Worm (Caenorhabditis elegans) whole organism, young adult: ENCODE data around the gene grd-6.

Experiments used
- C06A6.2 ChIP-seq: fragments of 200-800 bp; sonication (Bioruptor generic); conservative IDR thresholded peaks from 2 replicates; pipeline ENCODE4 v1.3.6; 2022; ENCODE audit warnings: missing genetic modification characterization, missing compliant biosample characterization
- C17E4.6 ChIP-seq: fragments of 200-800 bp; sonication (Bioruptor generic); IDR thresholded peaks from 2 replicates; pipeline ENCODE4 v1.3.6; 2022; ENCODE audit warnings: missing genetic modification reagents, missing genetic modification characterization, missing compliant biosample characterization
- F10E7.11 ChIP-seq: sonication (generic microtip); optimal IDR thresholded peaks from 2 replicates; lab custom pipeline; 2017; ENCODE audit warnings: mild to moderate bottlenecking, missing genetic modification characterization, moderate library complexity, missing compliant biosample characterization
- F52B5.7 ChIP-seq: sonication (generic microtip); optimal IDR thresholded peaks from 2 replicates; lab custom pipeline; 2016; ENCODE audit warnings: mild to moderate bottlenecking, missing genetic modification characterization, missing compliant biosample characterization
- F55B11.4 ChIP-seq: sonication (generic microtip); optimal IDR thresholded peaks from 2 replicates; lab custom pipeline; 2016; ENCODE audit warnings: missing compliant biosample characterization, missing genetic modification characterization, borderline replicate concordance; ENCODE audit not compliant: insufficient read depth
- F57A8.1 ChIP-seq: fragments of 200-800 bp; sonication (Bioruptor generic); optimal IDR thresholded peaks from 2 replicates; lab custom pipeline; 2018; ENCODE audit warnings: mild to moderate bottlenecking, missing genetic modification characterization, moderate library complexity, missing compliant biosample characterization
- F57C9.4 ChIP-seq: sonication (generic microtip); optimal IDR thresholded peaks from 2 replicates; lab custom pipeline; 2017; ENCODE audit warnings: mild to moderate bottlenecking, missing genetic modification characterization, missing compliant biosample characterization
- K12H6.12 ChIP-seq: fragments of 200-800 bp; sonication (Bioruptor generic); optimal IDR thresholded peaks from 2 replicates; lab custom pipeline; 2018; ENCODE audit warnings: mild to moderate bottlenecking, missing genetic modification characterization, missing compliant biosample characterization
- Y53F4B.3 ChIP-seq: fragments of 200-800 bp; sonication (Bioruptor generic); IDR thresholded peaks from 2 replicates; pipeline ENCODE4 v1.3.6; 2022; ENCODE audit warnings: missing genetic modification reagents, missing genetic modification characterization, missing compliant biosample characterization
- ama-1 ChIP-seq, 3 experiments: fragments of 150-350 bp in 1 of 3; sonication (generic microtip) in 2 of 3; optimal IDR thresholded peaks; 2 replicates each; lab custom pipeline; 2014 to 2018; ENCODE audit warnings: missing biosample characterization in 2 of 3, missing genetic modification characterization in 2 of 3, missing genetic modification reagents in 2 of 3
- aptf-3 ChIP-seq: fragments of 200-800 bp; sonication (Bioruptor generic); IDR thresholded peaks from 2 replicates; pipeline ENCODE4 v1.3.6; 2022; ENCODE audit warnings: missing genetic modification characterization, missing compliant biosample characterization
- attf-6 ChIP-seq: fragments of 200-800 bp; sonication (Bioruptor generic); IDR thresholded peaks from 2 replicates; pipeline ENCODE4 v1.3.6; 2022; ENCODE audit warnings: missing genetic modification reagents, missing genetic modification characterization, missing compliant biosample characterization
- bed-1 ChIP-seq: fragments of 200-800 bp; sonication (Bioruptor generic); IDR thresholded peaks from 2 replicates; pipeline ENCODE4 v1.3.6; 2022; ENCODE audit warnings: missing genetic modification reagents, missing genetic modification characterization, missing compliant biosample characterization
- ceh-27 ChIP-seq: fragments of 200-800 bp; sonication (Bioruptor generic); optimal IDR thresholded peaks from 2 replicates; lab custom pipeline; 2018; ENCODE audit warnings: mild to moderate bottlenecking, missing genetic modification characterization, moderate library complexity, missing compliant biosample characterization
- dpl-1 ChIP-seq: fragments of 150-350 bp; optimal IDR thresholded peaks from 2 replicates; lab custom pipeline; 2014; ENCODE audit warnings: missing biosample characterization, missing genetic modification reagents, missing genetic modification characterization
- efl-1 ChIP-seq: fragments of 150-350 bp; optimal IDR thresholded peaks from 2 replicates; lab custom pipeline; 2014; ENCODE audit warnings: missing biosample characterization, missing genetic modification reagents, missing genetic modification characterization
- ekl-4 ChIP-seq: fragments of 200-800 bp; sonication (Bioruptor generic); IDR thresholded peaks from 2 replicates; pipeline ENCODE4 v1.3.6; 2022; ENCODE audit warnings: missing genetic modification reagents, missing genetic modification characterization, missing compliant biosample characterization
- ets-4 ChIP-seq: fragments of 200-800 bp; sonication (Bioruptor generic); optimal IDR thresholded peaks from 2 replicates; lab custom pipeline; 2018; ENCODE audit warnings: mild to moderate bottlenecking, missing genetic modification characterization, missing compliant biosample characterization
- hrde-1 ChIP-seq: sonication (generic microtip); optimal IDR thresholded peaks from 2 replicates; lab custom pipeline; 2016; ENCODE audit warnings: missing genetic modification characterization, mild to moderate bottlenecking, missing compliant biosample characterization, moderate library complexity, missing genotype, missing genetic modification reagents, borderline replicate concordance
- hsf-1 ChIP-seq: fragments of 200-800 bp; sonication (Bioruptor generic); IDR thresholded peaks from 2 replicates; pipeline ENCODE4 v1.3.6; 2022; ENCODE audit warnings: missing genetic modification reagents, missing genetic modification characterization, missing compliant biosample characterization
- madf-6 ChIP-seq: fragments of 200-800 bp; sonication (Bioruptor generic); IDR thresholded peaks from 2 replicates; pipeline ENCODE4 v1.3.6; 2022; ENCODE audit warnings: missing genetic modification reagents, missing genetic modification characterization, missing compliant biosample characterization
- mcd-1 ChIP-seq: fragments of 200-800 bp; sonication (Bioruptor generic); IDR thresholded peaks from 2 replicates; pipeline ENCODE4 v1.3.6; 2022; ENCODE audit warnings: missing genetic modification reagents, missing genetic modification characterization, missing compliant biosample characterization
- mxl-1 ChIP-seq: sonication (generic microtip); optimal IDR thresholded peaks from 2 replicates; lab custom pipeline; 2016; ENCODE audit warnings: missing genetic modification characterization, missing compliant biosample characterization
- nfya-1 ChIP-seq: sonication (generic microtip); optimal IDR thresholded peaks from 2 replicates; lab custom pipeline; 2017; ENCODE audit warnings: antibody characterized with exemption, missing compliant biosample characterization, missing genetic modification characterization, borderline replicate concordance; ENCODE audit not compliant: insufficient read depth
- nfya-2 ChIP-seq: fragments of 200-800 bp; sonication (Bioruptor generic); IDR thresholded peaks from 2 replicates; pipeline ENCODE4 v1.3.6; 2022; ENCODE audit warnings: missing genetic modification reagents, missing genetic modification characterization, missing compliant biosample characterization
- nhr-80 ChIP-seq: sonication (generic microtip); optimal IDR thresholded peaks from 2 replicates; lab custom pipeline; 2016; ENCODE audit warnings: missing genetic modification characterization, missing compliant biosample characterization
- nhr-90 ChIP-seq: sonication (generic microtip); optimal IDR thresholded peaks from 2 replicates; lab custom pipeline; 2016; ENCODE audit warnings: missing genotype, mild to moderate bottlenecking, missing genetic modification characterization, missing compliant biosample characterization
- snpc-1.3 ChIP-seq: sonication (generic microtip); optimal IDR thresholded peaks from 2 replicates; lab custom pipeline; 2017; ENCODE audit warnings: missing genetic modification characterization, mild to moderate bottlenecking, missing compliant biosample characterization, antibody characterized with exemption, moderate library complexity, missing genotype, missing genetic modification reagents; ENCODE audit not compliant: insufficient read depth
- snpc-4 ChIP-seq, 5 experiments: fragments of 150-350 bp in 1 of 5; sonication (generic microtip) in 4 of 5; optimal IDR thresholded peaks; 2 replicates each; lab custom pipeline; 2014 to 2018; ENCODE audit warnings: missing genetic modification characterization in 5 of 5, missing biosample characterization in 3 of 5, antibody characterized with exemption in 2 of 5, mild to moderate bottlenecking in 2 of 5, missing compliant biosample characterization in 2 of 5, missing genotype in 2 of 5, moderate library complexity in 2 of 5, missing genetic modification reagents in 1 of 5
- unc-62 ChIP-seq: fragments of 150-350 bp; optimal IDR thresholded peaks from 2 replicates; lab custom pipeline; 2014; ENCODE audit warnings: missing biosample characterization, missing genetic modification reagents, missing genetic modification characterization
- xnd-1 ChIP-seq: sonication (generic microtip); optimal IDR thresholded peaks from 2 replicates; lab custom pipeline; 2016; ENCODE audit warnings: missing genotype, missing genetic modification reagents, missing genetic modification characterization, missing compliant biosample characterization
- zim-3 ChIP-seq: sonication (generic microtip); optimal IDR thresholded peaks from 2 replicates; lab custom pipeline; 2017; ENCODE audit warnings: mild to moderate bottlenecking, missing genetic modification characterization, moderate library complexity, missing compliant biosample characterization
- ztf-22 ChIP-seq: fragments of 200-800 bp; sonication (Bioruptor generic); optimal IDR thresholded peaks from 2 replicates; lab custom pipeline; 2018; ENCODE audit warnings: mild to moderate bottlenecking, missing genetic modification characterization, moderate library complexity, missing compliant biosample characterization

The grd-6 gene

DNA sequence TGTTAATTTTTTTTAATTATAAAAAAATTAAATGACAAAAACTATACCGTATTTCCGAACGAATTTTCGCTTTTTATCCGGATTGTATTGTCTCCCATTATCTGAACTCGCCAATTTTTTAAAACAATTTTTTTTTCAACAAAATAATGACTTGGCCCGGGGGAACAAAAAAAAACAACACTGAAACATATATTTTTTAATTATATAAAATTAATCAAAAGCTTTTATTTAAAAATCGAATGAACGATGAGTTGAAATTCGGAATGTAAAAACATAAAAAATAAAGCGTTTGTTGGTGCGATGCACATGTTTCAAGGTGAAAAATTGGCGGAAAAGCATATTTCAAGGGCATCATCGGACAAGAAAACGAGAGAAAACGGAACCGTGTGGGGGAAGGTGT lies 8.1 kb upstream of the grd-6 start, which contains the start of gene mdt-27:
TSS of gene mdt-27 (minus strand) at position 101 of the 400 bp plus-strand sequence.
- TF ChIP-seq hrde-1, result no peak
- no peak for TF ChIP-seq unc-62 (GFP tag; lab: Kevin White, UChicago)
- TF ChIP-seq mcd-1 (GFP tag; lab: Robert Waterston, UW), result no peak
- no peak for TF ChIP-seq aptf-3 (GFP tag; lab: Robert Waterston, UW)
- TF ChIP-seq mxl-1, result no peak
- no peak for TF ChIP-seq attf-6 (GFP tag; lab: Robert Waterston, UW)
- no peak for TF ChIP-seq nhr-90 (tag; lab: Kevin White, UChicago)
- no peak for TF ChIP-seq hsf-1 (GFP tag; lab: Robert Waterston, UW)
- no peak for TF ChIP-seq F52B5.7 (tag; lab: Kevin White, UChicago)
- TF ChIP-seq snpc-1.3 (tag; lab: Kevin White, UChicago), result no peak
- no peak for TF ChIP-seq nfya-2 (GFP tag; lab: Robert Waterston, UW)
- TF ChIP-seq F57A8.1, result no peak
- TF ChIP-seq efl-1, result no peak
- no peak for TF ChIP-seq bed-1 (GFP tag; lab: Robert Waterston, UW)
- TF ChIP-seq ceh-27 (GFP tag; lab: Kevin White, UChicago), result no peak
- TF ChIP-seq dpl-1, result no peak
- no peak for TF ChIP-seq ama-1 (optimal IDR thresholded peaks at IDR 0.05; lab: Kevin White, UChicago)
- no peak for TF ChIP-seq ama-1 (GFP tag; optimal IDR thresholded peaks at IDR 0.05; lab: Kevin White, UChicago)

DNA sequence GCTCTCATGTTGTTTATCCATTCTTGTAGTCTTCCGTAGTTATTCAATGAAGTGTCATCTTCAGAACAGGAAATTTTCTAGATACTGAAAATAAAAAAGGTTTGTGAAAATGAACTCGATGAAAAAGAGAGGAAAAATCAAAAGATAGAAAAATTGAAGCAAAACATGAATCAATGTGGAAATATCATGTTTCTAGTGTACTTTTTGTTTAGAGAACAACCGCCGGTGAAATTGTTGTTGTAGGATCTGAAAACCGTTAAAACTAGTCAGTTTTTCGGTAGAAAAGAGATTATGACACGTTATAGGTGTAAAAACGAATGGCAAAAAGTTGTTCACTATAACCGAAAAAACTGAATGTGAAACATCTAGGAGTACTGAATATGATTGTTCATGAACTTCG lies 4.5 kb upstream of the grd-6 start, which contains the start of gene pacs-1:
TSS of gene pacs-1 (minus strand) at position 101 of the 400 bp plus-strand sequence.
- TF ChIP-seq nfya-1 (tag; lab: Kevin White, UChicago), result no peak
- TF ChIP-seq C06A6.2 (GFP tag; lab: Robert Waterston, UW), result no peak
- TF ChIP-seq snpc-4 (GFP tag; optimal IDR thresholded peaks at IDR 0.05; lab: Kevin White, UChicago), result no peak
- no peak for TF ChIP-seq snpc-4 (tag; optimal IDR thresholded peaks at IDR 0.05; lab: Kevin White, UChicago)

DNA sequence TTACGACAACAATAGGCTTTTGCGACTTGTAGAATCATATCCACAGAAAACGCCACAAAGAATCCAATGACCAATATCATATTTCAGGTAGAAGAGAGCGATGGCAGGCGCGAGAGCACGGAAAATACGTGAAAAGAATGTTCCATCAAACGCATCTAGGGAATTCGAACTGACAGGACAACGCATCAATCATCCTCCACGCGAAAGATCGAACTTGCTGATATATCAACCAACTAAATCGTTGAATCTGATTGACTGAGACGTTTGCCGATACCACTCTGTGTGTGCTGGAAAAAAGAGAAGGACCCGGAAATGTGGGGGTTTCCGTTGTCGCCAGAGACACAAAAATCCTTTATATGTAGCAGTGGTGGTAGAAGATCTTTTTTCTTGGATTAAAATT lies 3.5 kb upstream of the grd-6 start:
- TF ChIP-seq F10E7.11 (tag; lab: Kevin White, UChicago) (no peak), ama-1 (optimal IDR thresholded peaks at IDR 0.05; lab: Kevin White, UChicago) (no peak), ama-1 (GFP tag; optimal IDR thresholded peaks at IDR 0.05; lab: Kevin White, UChicago) (no peak), snpc-4 (GFP tag; optimal IDR thresholded peaks at IDR 0.05; lab: Kevin White, UChicago) (no peak), snpc-4 (tag; optimal IDR thresholded peaks at IDR 0.05; lab: Kevin White, UChicago) (no peak), zim-3 (tag; lab: Kevin White, UChicago) (no peak), C17E4.6 (GFP tag; lab: Robert Waterston, UW) (no peak), madf-6 (GFP tag; lab: Robert Waterston, UW) (0 out of 2 replicates have a peak, but pooled peaks have one; percentile 24)

- peak; percentile 88 for TF ChIP-seq nhr-80
- TF ChIP-seq F57C9.4 (tag; lab: Kevin White, UChicago), result no peak
- no peak for TF ChIP-seq ztf-22 (GFP tag; lab: Kevin White, UChicago)
- TF ChIP-seq Y53F4B.3, result no peak
- no peak for TF ChIP-seq ets-4 (GFP tag; lab: Kevin White, UChicago)
- no peak for TF ChIP-seq F55B11.4 (tag; lab: Kevin White, UChicago)
- TF ChIP-seq ekl-4 (GFP tag; lab: Robert Waterston, UW), result no peak
- peak; percentile 10 for TF ChIP-seq K12H6.12 (tag; lab: Kevin White, UChicago)
- TF ChIP-seq xnd-1 (tag; lab: Kevin White, UChicago), result no peak
- TF ChIP-seq, all 124 proteins: peak for 2
Measured at ce11 chrV:9218655-9219389, 2.8 kb upstream of the grd-6 start.
